Fruit fly (Drosophila melanogaster) whole organism, prepupa: ENCODE data around the gene CG10909.

Experiments
- CG11294 ChIP-seq: fragments of 200-800 bp; sonication (Bioruptor generic); IDR thresholded peaks from 2 replicates; pipeline ENCODE4 v1.3.6; 2022; ENCODE audit warnings: missing biosample characterization, missing genetic modification characterization
- CG11902 ChIP-seq: fragments of 200-800 bp; sonication (Bioruptor generic); optimal IDR thresholded peaks from 3 replicates; lab custom pipeline; 2016; ENCODE audit warnings: missing biosample characterization, missing genetic modification characterization
- CG1621 ChIP-seq: fragments of 200-800 bp; sonication (Bioruptor generic); optimal IDR thresholded peaks from 3 replicates; lab custom pipeline; 2018; ENCODE audit warnings: missing biosample characterization, mild to moderate bottlenecking, missing genetic modification characterization
- CG3032 ChIP-seq: fragments of 200-800 bp; optimal IDR thresholded peaks from 2 replicates; lab custom pipeline; 2019; ENCODE audit warnings: missing biosample characterization, mild to moderate bottlenecking, missing genetic modification characterization, moderate library complexity
- CG31627 ChIP-seq: fragments of 200-800 bp; sonication (Bioruptor generic); optimal IDR thresholded peaks from 3 replicates; lab custom pipeline; 2016; ENCODE audit warnings: missing biosample characterization, missing genetic modification characterization
- CG3919 ChIP-seq: fragments of 200-800 bp; sonication (Bioruptor generic); optimal IDR thresholded peaks from 3 replicates; lab custom pipeline; 2016; ENCODE audit warnings: missing biosample characterization, missing genetic modification characterization
- CG6163 ChIP-seq: fragments of 200-800 bp; sonication (Bioruptor generic); IDR thresholded peaks from 3 replicates; pipeline ENCODE4 v1.3.6; 2022; ENCODE audit warnings: missing biosample characterization, missing genetic modification characterization
- CG6854 ChIP-seq: fragments of 200-800 bp; sonication (Bioruptor generic); optimal IDR thresholded peaks from 2 replicates; lab custom pipeline; 2017; ENCODE audit warnings: missing biosample characterization, mild to moderate bottlenecking, missing genetic modification characterization
- CG8632 ChIP-seq: fragments of 200-800 bp; sonication (Bioruptor generic); optimal IDR thresholded peaks from 3 replicates; lab custom pipeline; 2016; ENCODE audit warnings: missing biosample characterization, missing genetic modification characterization
- Lpt ChIP-seq: fragments of 200-800 bp; sonication (Bioruptor generic); optimal IDR thresholded peaks from 3 replicates; lab custom pipeline; 2016; ENCODE audit warnings: missing biosample characterization, missing genetic modification characterization
- OdsH ChIP-seq: fragments of 200-800 bp; sonication (Bioruptor generic); optimal IDR thresholded peaks from 3 replicates; lab custom pipeline; 2016; ENCODE audit warnings: missing biosample characterization, missing genetic modification characterization
- Sox15 ChIP-seq: fragments of 200-800 bp; sonication (Bioruptor generic); optimal IDR thresholded peaks from 3 replicates; lab custom pipeline; 2016; ENCODE audit warnings: missing biosample characterization, missing genetic modification characterization
- dac ChIP-seq: fragments of 200-800 bp; sonication (Bioruptor generic); optimal IDR thresholded peaks from 2 replicates; lab custom pipeline; 2017; ENCODE audit warnings: missing biosample characterization, mild to moderate bottlenecking, missing genetic modification characterization
- topi ChIP-seq: fragments of 200-800 bp; sonication (Bioruptor generic); optimal IDR thresholded peaks from 3 replicates; lab custom pipeline; 2016; ENCODE audit warnings: missing biosample characterization, missing genetic modification characterization

dm6 chr3R:12915811-12916210, 4.7 kb upstream of the CG10909 start, which contains the start of gene beat-Vb:
- TF ChIP-seq Sox15 (no peak), CG1621 (tag; lab: Kevin White, UChicago) (no peak), dac (no peak), CG3032 (tag; lab: Kevin White, UChicago) (no peak), CG6163 (GFP tag; lab: Robert Waterston, UW) (no peak), OdsH (GFP tag; lab: Kevin White, UChicago) (no peak), Lpt (GFP tag; lab: Kevin White, UChicago) (no peak), CG11902 (GFP tag; lab: Kevin White, UChicago) (no peak), CG8632 (no peak), CG31627 (GFP tag; lab: Kevin White, UChicago) (no peak), CG6854 (GFP tag; lab: Kevin White, UChicago) (no peak), topi (no peak), CG3919 (GFP tag; lab: Kevin White, UChicago) (no peak), CG11294 (GFP tag; lab: Robert Waterston, UW) (no peak)
